Worm (Caenorhabditis elegans): Measurements from ENCODE around the gene asp-3.

Gene asp-3

ce11 chrX:6819633-6820032 lies 28.8 kb downstream of the asp-3 start:
- TF ChIP-seq aly-2 (tag; optimal IDR thresholded peaks at IDR 0.05) (no peak), fos-1 (tag; optimal IDR thresholded peaks at IDR 0.05) (peak; percentile 57), gmeb-1 (tag; optimal IDR thresholded peaks at IDR 0.05) (no peak), nhr-6 (tag; optimal IDR thresholded peaks at IDR 0.05) (no peak)

- TF ChIP-seq nhr-129 (tag; optimal IDR thresholded peaks at IDR 0.05) = peak; percentile 27
- no peak for TF ChIP-seq aly-2 (tag; optimal IDR thresholded peaks at IDR 0.05)
- no peak for TF ChIP-seq ama-1 (optimal IDR thresholded peaks at IDR 0.05)
- TF ChIP-seq sma-9 (GFP tag; optimal IDR thresholded peaks at IDR 0.05) = peak; percentile 21
- TF ChIP-seq sma-9 (tag; optimal IDR thresholded peaks at IDR 0.05) = no peak
- peak; percentile 18 for TF ChIP-seq F13H6.1 (tag; optimal IDR thresholded peaks at IDR 0.05)
Measured at ce11 chrX:6822552-6822951, 31.7 kb downstream of the asp-3 start.

- TF ChIP-seq F13H6.1 (tag; optimal IDR thresholded peaks at IDR 0.05) = peak; percentile 29
- TF ChIP-seq nhr-12 (tag; optimal IDR thresholded peaks at IDR 0.05) = no peak
- no peak for TF ChIP-seq dmd-4 (tag; optimal IDR thresholded peaks at IDR 0.05)
- TF ChIP-seq ceh-16 (tag; optimal IDR thresholded peaks at IDR 0.05) = no peak
- TF ChIP-seq mab-5 (tag; optimal IDR thresholded peaks at IDR 0.05) = no peak
- TF ChIP-seq lsy-2 (tag; optimal IDR thresholded peaks at IDR 0.05) = no peak
- TF ChIP-seq sma-9 (GFP tag; optimal IDR thresholded peaks at IDR 0.05) = peak; percentile 30
- no peak for TF ChIP-seq sma-9 (tag; optimal IDR thresholded peaks at IDR 0.05)
- TF ChIP-seq nhr-129 (tag; optimal IDR thresholded peaks at IDR 0.05) = peak; percentile 25
- no peak for TF ChIP-seq ztf-4 (tag; optimal IDR thresholded peaks at IDR 0.05)
- TF ChIP-seq Y55F3AM.14 (GFP tag; optimal IDR thresholded peaks at IDR 0.05) = no peak
- no peak for TF ChIP-seq blmp-1 (tag; optimal IDR thresholded peaks at IDR 0.05; ENCODE audit: insufficient read depth)
- TF ChIP-seq lin-13 (GFP tag; optimal IDR thresholded peaks at IDR 0.05) = no peak
Measured at ce11 chrX:6823218-6823979, 32.5 kb downstream of the asp-3 start, which contains the start of gene gei-15. Gene gei-15 (minus strand): TSS chrX:6823268.

- no peak for TF ChIP-seq blmp-1 (tag; optimal IDR thresholded peaks at IDR 0.05; ENCODE audit: insufficient read depth)
- peak; percentile 59 for TF ChIP-seq sma-9 (GFP tag; optimal IDR thresholded peaks at IDR 0.05)
- no peak for TF ChIP-seq sma-9 (tag; optimal IDR thresholded peaks at IDR 0.05)
- peak; percentile 53 for TF ChIP-seq nhr-129 (tag; optimal IDR thresholded peaks at IDR 0.05)
- TF ChIP-seq C34F6.9 (tag; optimal IDR thresholded peaks at IDR 0.05) = peak; percentile 33
- peak in 1 of 2 experiments; percentile 57 for TF ChIP-seq lsy-2 (tag; optimal IDR thresholded peaks at IDR 0.05)
- TF ChIP-seq nhr-23 (tag; optimal IDR thresholded peaks at IDR 0.05) = no peak
- peak; percentile 70 for TF ChIP-seq F13H6.1 (tag; optimal IDR thresholded peaks at IDR 0.05)
- peak; percentile 21 for TF ChIP-seq ztf-4 (tag; optimal IDR thresholded peaks at IDR 0.05)
Measured at ce11 chrX:6825840-6826239, 35.0 kb downstream of the asp-3 start, which contains the start of gene F41B4.1. Gene F41B4.1 (minus strand): TSS chrX:6825862.

- TF ChIP-seq blmp-1 (tag; optimal IDR thresholded peaks at IDR 0.05; ENCODE audit: insufficient read depth) = no peak
- no peak for TF ChIP-seq lin-11 (tag; optimal IDR thresholded peaks at IDR 0.05)
- no peak for TF ChIP-seq mdl-1 (tag; optimal IDR thresholded peaks at IDR 0.05)
- TF ChIP-seq peb-1 (tag; optimal IDR thresholded peaks at IDR 0.05) = no peak
- TF ChIP-seq unc-62 (GFP tag; optimal IDR thresholded peaks at IDR 0.05) = no peak
Measured at ce11 chrX:6835166-6835565, 44.3 kb downstream of the asp-3 start, which contains the start of gene F41B4.2. Gene F41B4.2 (minus strand): TSS chrX:6835266.

- TF ChIP-seq unc-55 (GFP tag; optimal IDR thresholded peaks at IDR 0.05) (peak; percentile 69), lsy-2 (tag; optimal IDR thresholded peaks at IDR 0.05) (peak in 1 of 2 experiments; percentile 56), ztf-4 (tag; optimal IDR thresholded peaks at IDR 0.05) (no peak), nhr-6 (tag; optimal IDR thresholded peaks at IDR 0.05) (no peak), nhr-12 (tag; optimal IDR thresholded peaks at IDR 0.05) (no peak), nhr-10 (tag; optimal IDR thresholded peaks at IDR 0.05) (no peak), nhr-129 (tag; optimal IDR thresholded peaks at IDR 0.05) (peak; percentile 39), elt-1 (tag; optimal IDR thresholded peaks at IDR 0.05) (no peak), ZK546.5 (tag; optimal IDR thresholded peaks at IDR 0.05) (no peak), snpc-4 (tag; optimal IDR thresholded peaks at IDR 0.05) (no peak), alr-1 (tag; optimal IDR thresholded peaks at IDR 0.05) (no peak), lin-11 (tag; optimal IDR thresholded peaks at IDR 0.05) (no peak), peb-1 (tag; optimal IDR thresholded peaks at IDR 0.05) (no peak), gmeb-1 (tag; optimal IDR thresholded peaks at IDR 0.05) (no peak), sma-3 (GFP tag; optimal IDR thresholded peaks at IDR 0.05) (no peak), aly-2 (tag; optimal IDR thresholded peaks at IDR 0.05) (no peak), ceh-16 (tag; optimal IDR thresholded peaks at IDR 0.05) (no peak), nhr-21 (tag; optimal IDR thresholded peaks at IDR 0.05) (no peak), R02D3.7 (tag; optimal IDR thresholded peaks at IDR 0.05) (no peak), lin-13 (GFP tag; optimal IDR thresholded peaks at IDR 0.05) (no peak), zag-1 (tag; optimal IDR thresholded peaks at IDR 0.05) (no peak), skn-1 (tag; optimal IDR thresholded peaks at IDR 0.05) (no peak), C34F6.9 (tag; optimal IDR thresholded peaks at IDR 0.05) (peak; percentile 55), lin-39 (tag; optimal IDR thresholded peaks at IDR 0.05) (no peak), mdl-1 (tag; optimal IDR thresholded peaks at IDR 0.05) (peak in 1 of 2 experiments; percentile 31), unc-39 (tag; optimal IDR thresholded peaks at IDR 0.05) (no peak), ceh-82 (tag; optimal IDR thresholded peaks at IDR 0.05) (no peak), ztf-11 (tag; optimal IDR thresholded peaks at IDR 0.05) (no peak), blmp-1 (tag; optimal IDR thresholded peaks at IDR 0.05; ENCODE audit: insufficient read depth) (no peak)
Measured at ce11 chrX:6836065-6836527, 45.2 kb downstream of the asp-3 start, which contains the start of gene F41B4.3. Gene F41B4.3 (minus strand): TSS chrX:6836115.

Data from whole organism, L2 larva.